Fruit fly (Drosophila melanogaster): ENCODE measurements around the gene AOX1.

AOX1 gene

DNA sequence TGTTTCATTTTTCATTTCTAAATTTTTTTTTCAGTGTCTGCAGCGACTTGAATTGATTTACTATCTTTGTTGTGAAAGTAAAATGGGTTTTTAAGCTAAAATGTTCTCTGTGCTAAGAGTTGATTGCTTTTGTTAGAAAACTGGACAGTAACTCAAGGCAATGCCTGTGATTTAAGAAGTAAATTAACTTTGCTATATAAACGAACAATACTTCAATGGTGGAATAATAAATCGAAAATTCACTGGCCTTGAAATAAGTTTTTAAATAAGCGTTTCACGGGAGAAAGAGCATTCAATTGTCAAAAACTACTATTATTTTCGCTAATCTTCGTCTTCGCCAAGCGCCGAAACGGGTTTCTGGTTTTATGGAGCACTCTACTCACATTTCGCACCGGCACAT lies 3.8 kb upstream of the AOX1 start:
- TF ChIP-seq Hnf4 (GFP tag; optimal IDR thresholded peaks at IDR 0.05) (no peak), ey (GFP tag; optimal IDR thresholded peaks at IDR 0.05) (peak; percentile 16), usp (GFP tag; optimal IDR thresholded peaks at IDR 0.05) (no peak), fru (GFP tag; optimal IDR thresholded peaks at IDR 0.05) (peak; percentile 6), Sp1 (GFP tag; optimal IDR thresholded peaks at IDR 0.05) (no peak), dl (GFP tag; optimal IDR thresholded peaks at IDR 0.05; ENCODE audit: insufficient read depth in 1 of 2, partially characterized antibody in 2 of 2) (no peak), sv (GFP tag; optimal IDR thresholded peaks at IDR 0.05) (no peak), foxo (GFP tag; optimal IDR thresholded peaks at IDR 0.05) (peak in 1 of 2 experiments; percentile 22), Hr83 (GFP tag; optimal IDR thresholded peaks at IDR 0.05; ENCODE audit: poor library complexity, severe bottlenecking) (no peak), HLH106 (tag; optimal IDR thresholded peaks at IDR 0.05) (no peak), dmrt93B (GFP tag; optimal IDR thresholded peaks at IDR 0.05) (no peak), rgr (GFP tag; optimal IDR thresholded peaks at IDR 0.05) (peak; percentile 2)

DNA sequence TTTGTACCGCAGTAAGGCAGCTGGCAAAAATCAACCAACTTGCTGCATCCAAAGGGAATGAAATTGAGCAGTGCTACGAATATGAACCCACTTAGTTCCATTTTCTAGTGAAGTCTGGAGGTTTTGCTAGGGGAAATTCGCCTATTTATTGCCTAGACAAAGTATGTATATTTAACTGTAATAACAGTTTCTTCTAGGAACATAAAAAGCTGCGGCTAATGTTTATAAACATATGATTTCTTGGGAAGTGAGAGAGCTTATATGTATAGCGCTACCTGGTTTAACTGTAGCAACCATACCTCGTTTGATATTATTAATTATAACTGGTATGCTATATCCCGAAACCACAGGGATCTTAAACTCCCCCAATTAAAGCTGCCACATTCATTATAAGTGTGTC lies 5.7 kb downstream of the AOX1 start, which contains the start of gene CG31296:
TSS of gene CG31296 (minus strand) at position 101 of the 400 bp plus-strand sequence.
- TF ChIP-seq fru (GFP tag; optimal IDR thresholded peaks at IDR 0.05) = no peak

DNA sequence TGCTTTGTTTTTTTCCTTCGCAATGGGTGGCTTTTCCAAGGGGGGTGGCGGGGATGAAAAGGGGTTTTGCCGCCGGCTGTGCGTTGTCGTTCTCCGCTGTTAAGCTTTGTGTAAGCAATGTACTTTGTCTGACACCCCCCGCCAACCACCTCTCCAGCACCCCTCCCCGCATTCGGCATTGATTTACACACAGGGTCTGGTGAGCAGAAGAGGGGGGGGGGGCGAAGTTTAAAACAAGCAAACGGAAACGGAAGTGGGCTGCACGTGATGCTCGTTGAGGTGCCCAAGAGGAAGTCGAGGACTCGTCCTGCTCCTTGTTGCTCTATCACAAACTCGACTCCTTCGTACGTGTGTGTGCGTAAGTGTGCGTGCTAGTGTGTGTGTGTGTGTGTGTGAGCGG lies 20.0 kb downstream of the AOX1 start:
- TF ChIP-seq CrebA (GFP tag; optimal IDR thresholded peaks at IDR 0.05; ENCODE audit: borderline replicate concordance) (no peak), OdsH (GFP tag; optimal IDR thresholded peaks at IDR 0.05) (no peak), dl (GFP tag; optimal IDR thresholded peaks at IDR 0.05; ENCODE audit: insufficient read depth in 1 of 2, partially characterized antibody in 2 of 2) (no peak), usp (GFP tag; optimal IDR thresholded peaks at IDR 0.05) (no peak), foxo (GFP tag; optimal IDR thresholded peaks at IDR 0.05) (no peak), dmrt93B (GFP tag; optimal IDR thresholded peaks at IDR 0.05) (no peak), Myc (optimal IDR thresholded peaks at IDR 0.05) (no peak), N (GFP tag; optimal IDR thresholded peaks at IDR 0.05) (no peak), fru (GFP tag; optimal IDR thresholded peaks at IDR 0.05) (no peak), CG9705 (GFP tag; optimal IDR thresholded peaks at IDR 0.05) (no peak), Vsx2 (GFP tag; optimal IDR thresholded peaks at IDR 0.05; ENCODE audit: partially characterized antibody) (no peak), sage (GFP tag; optimal IDR thresholded peaks at IDR 0.05) (no peak), Hr83 (GFP tag; optimal IDR thresholded peaks at IDR 0.05; ENCODE audit: poor library complexity, severe bottlenecking) (no peak), Hnf4 (GFP tag; optimal IDR thresholded peaks at IDR 0.05) (no peak)

DNA sequence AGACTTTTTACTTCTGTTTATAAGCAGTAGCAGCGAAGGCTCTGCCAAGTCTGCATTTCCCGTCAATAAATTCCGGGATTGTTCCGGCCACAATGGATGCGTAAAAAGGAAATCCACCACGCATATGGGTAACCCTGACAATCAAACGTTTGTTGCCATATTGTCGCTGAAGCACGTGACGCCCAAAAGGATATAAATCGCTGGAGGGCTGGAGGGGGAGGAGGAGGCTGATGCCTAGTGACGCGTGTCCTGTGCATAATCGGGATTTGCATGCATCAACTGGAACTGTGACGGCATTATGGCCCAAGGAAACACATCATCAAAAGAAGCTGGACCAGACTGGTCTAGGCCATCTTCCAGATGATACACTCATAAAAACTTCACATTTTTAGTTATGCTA lies 23.9 kb downstream of the AOX1 start:
- no peak for TF ChIP-seq dmrt93B (GFP tag; optimal IDR thresholded peaks at IDR 0.05)
- TF ChIP-seq CG32264 (GFP tag; optimal IDR thresholded peaks at IDR 0.05) = no peak
- TF ChIP-seq Hr78 (GFP tag; optimal IDR thresholded peaks at IDR 0.05) = no peak
- TF ChIP-seq OdsH (GFP tag; optimal IDR thresholded peaks at IDR 0.05) = no peak
- no peak for TF ChIP-seq Dfd (GFP tag; optimal IDR thresholded peaks at IDR 0.05)
- TF ChIP-seq sv (GFP tag; optimal IDR thresholded peaks at IDR 0.05) = no peak
- TF ChIP-seq psq (GFP tag; optimal IDR thresholded peaks at IDR 0.05) = no peak
- TF ChIP-seq Mio (GFP tag; optimal IDR thresholded peaks at IDR 0.05) = no peak
- no peak for TF ChIP-seq Myc (optimal IDR thresholded peaks at IDR 0.05)
- no peak for TF ChIP-seq brk (GFP tag; optimal IDR thresholded peaks at IDR 0.05)
- no peak for TF ChIP-seq dl (GFP tag; optimal IDR thresholded peaks at IDR 0.05; ENCODE audit: insufficient read depth in 1 of 2, partially characterized antibody in 2 of 2)

DNA sequence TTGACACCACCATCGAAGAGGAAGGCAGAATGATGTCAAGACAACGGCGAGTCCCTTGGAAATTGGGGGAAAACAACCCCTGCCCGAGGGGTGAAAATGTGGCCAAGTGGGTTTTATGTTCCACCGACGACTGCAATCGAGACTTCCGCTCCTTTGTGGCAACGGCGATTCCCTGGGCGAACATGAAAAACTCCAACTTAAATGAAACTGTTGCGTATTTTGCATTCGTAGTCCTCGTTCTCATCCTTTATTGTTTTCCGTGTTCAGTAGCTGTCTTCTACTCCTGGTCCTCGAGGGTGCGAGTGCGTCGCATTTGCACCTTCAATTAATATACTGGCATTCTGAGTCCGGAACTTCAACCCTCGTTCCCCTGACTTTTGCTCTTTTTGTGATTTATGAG lies 24.8 kb downstream of the AOX1 start:
- no peak for TF ChIP-seq br (GFP tag; optimal IDR thresholded peaks at IDR 0.05)
- no peak for TF ChIP-seq Dfd (GFP tag; optimal IDR thresholded peaks at IDR 0.05)
- no peak for TF ChIP-seq dl (GFP tag; optimal IDR thresholded peaks at IDR 0.05; ENCODE audit: insufficient read depth in 1 of 2, partially characterized antibody in 2 of 2)
- TF ChIP-seq Hnf4 (GFP tag; optimal IDR thresholded peaks at IDR 0.05) = no peak
- no peak for TF ChIP-seq brk (GFP tag; optimal IDR thresholded peaks at IDR 0.05)
- no peak for TF ChIP-seq Sp1 (GFP tag; optimal IDR thresholded peaks at IDR 0.05)
- TF ChIP-seq CG32264 (GFP tag; optimal IDR thresholded peaks at IDR 0.05) = no peak
- TF ChIP-seq N (GFP tag; optimal IDR thresholded peaks at IDR 0.05) = no peak
- TF ChIP-seq sage (GFP tag; optimal IDR thresholded peaks at IDR 0.05) = no peak
- no peak for TF ChIP-seq HLH106 (tag; optimal IDR thresholded peaks at IDR 0.05)

DNA sequence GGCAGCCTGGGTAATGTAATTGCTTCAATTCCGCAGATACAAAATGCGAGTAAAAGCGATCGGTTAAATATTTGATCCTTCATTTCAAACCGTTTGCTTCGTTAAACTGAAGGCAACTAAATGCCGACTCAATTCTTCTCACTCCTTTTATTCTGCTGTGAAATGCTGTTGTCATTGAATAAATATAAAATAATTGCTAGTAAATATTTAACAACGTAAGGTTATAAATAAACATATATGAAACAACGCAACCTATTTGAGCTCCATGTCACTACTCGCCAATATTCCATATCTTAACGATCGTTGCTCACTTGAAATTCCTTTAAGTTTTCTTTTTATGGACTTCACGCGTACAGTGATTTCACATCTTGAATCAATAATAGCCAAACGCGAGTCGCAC lies 27.3 kb downstream of the AOX1 start, which contains the start of gene CG44013:
TSS of gene CG44013 (minus strand) at position 101 of the 400 bp plus-strand sequence.
- TF ChIP-seq Sp1 (GFP tag; optimal IDR thresholded peaks at IDR 0.05) (no peak), usp (GFP tag; optimal IDR thresholded peaks at IDR 0.05) (no peak), sv (GFP tag; optimal IDR thresholded peaks at IDR 0.05) (no peak), Hr83 (GFP tag; optimal IDR thresholded peaks at IDR 0.05; ENCODE audit: poor library complexity, severe bottlenecking) (no peak), OdsH (GFP tag; optimal IDR thresholded peaks at IDR 0.05) (no peak), Vsx2 (GFP tag; optimal IDR thresholded peaks at IDR 0.05; ENCODE audit: partially characterized antibody) (no peak), Mio (GFP tag; optimal IDR thresholded peaks at IDR 0.05) (no peak), dmrt93B (GFP tag; optimal IDR thresholded peaks at IDR 0.05) (no peak), brk (GFP tag; optimal IDR thresholded peaks at IDR 0.05) (no peak), N (GFP tag; optimal IDR thresholded peaks at IDR 0.05) (no peak), CrebA (GFP tag; optimal IDR thresholded peaks at IDR 0.05; ENCODE audit: borderline replicate concordance) (no peak), Myc (optimal IDR thresholded peaks at IDR 0.05) (no peak), Dif (GFP tag; optimal IDR thresholded peaks at IDR 0.05; ENCODE audit: partially characterized antibody) (no peak), lola (GFP tag; optimal IDR thresholded peaks at IDR 0.05) (no peak), h (GFP tag; optimal IDR thresholded peaks at IDR 0.05) (no peak), dsf (GFP tag; optimal IDR thresholded peaks at IDR 0.05; ENCODE audit: borderline replicate concordance) (no peak)

Measured in whole organism, wandering third instar larva.